Fruit fly (Drosophila melanogaster): ENCODE results near the gene CG44325.
A peak's percentile ranks its signal among the peaks of the same experiment; 100 is the strongest.

CG44325 gene

DNA sequence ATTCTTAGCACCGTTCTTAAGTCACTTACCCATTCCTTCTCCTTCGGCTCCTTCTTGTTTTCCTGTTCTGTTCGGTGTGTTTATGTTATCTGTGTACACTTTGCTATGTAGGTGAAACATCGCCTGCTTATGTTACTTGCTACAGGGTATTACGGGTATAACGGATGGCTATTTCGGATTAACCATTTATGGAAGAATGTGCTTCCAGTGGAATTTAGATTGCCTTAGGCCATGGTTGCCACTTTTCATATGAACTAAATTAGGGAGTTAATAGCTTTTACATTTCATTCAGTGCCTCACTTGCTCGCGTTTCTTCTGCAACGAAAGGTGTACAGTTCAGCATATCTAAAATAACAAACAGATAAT lies 29.9 kb downstream of the CG44325 start (continued):
- TF ChIP-seq D19B (GFP tag; optimal IDR thresholded peaks at IDR 0.05): peak; percentile 70
- no peak for TF ChIP-seq Max (GFP tag; optimal IDR thresholded peaks at IDR 0.05)
- TF ChIP-seq pnt (GFP tag; optimal IDR thresholded peaks at IDR 0.05): no peak
- TF ChIP-seq en (GFP tag; optimal IDR thresholded peaks at IDR 0.05): no peak
- no peak for TF ChIP-seq bab2 (GFP tag; optimal IDR thresholded peaks at IDR 0.05)
- TF ChIP-seq pum (GFP tag; optimal IDR thresholded peaks at IDR 0.05): no peak
- TF ChIP-seq CG4730 (GFP tag; IDR thresholded peaks at IDR 0.05): no peak
- no peak for TF ChIP-seq ATbp (GFP tag; optimal IDR thresholded peaks at IDR 0.05)
- no peak for TF ChIP-seq emc (GFP tag; optimal IDR thresholded peaks at IDR 0.05)
- TF ChIP-seq CG9817 (tag; optimal IDR thresholded peaks at IDR 0.05): no peak
- no peak for TF ChIP-seq sqz (GFP tag; optimal IDR thresholded peaks at IDR 0.05)
- TF ChIP-seq PHDP (tag; optimal IDR thresholded peaks at IDR 0.05): no peak
- no peak for TF ChIP-seq D (optimal IDR thresholded peaks at IDR 0.05)
- no peak for TF ChIP-seq D (GFP tag; optimal IDR thresholded peaks at IDR 0.05)
- no peak for TF ChIP-seq CG2875 (GFP tag; optimal IDR thresholded peaks at IDR 0.05)
- TF ChIP-seq Rx (GFP tag; IDR thresholded peaks at IDR 0.05): no peak
- TF ChIP-seq H2.0 (GFP tag; IDR thresholded peaks at IDR 0.05): no peak
- no peak for TF ChIP-seq tup (GFP tag; optimal IDR thresholded peaks at IDR 0.05)
- no peak for TF ChIP-seq ssp (GFP tag; IDR thresholded peaks at IDR 0.05)
- TF ChIP-seq CG11695 (GFP tag; IDR thresholded peaks at IDR 0.05): no peak
- TF ChIP-seq dimm (GFP tag; IDR thresholded peaks at IDR 0.05): no peak
- TF ChIP-seq psq (GFP tag; optimal IDR thresholded peaks at IDR 0.05): no peak
- TF ChIP-seq CG4424 (GFP tag; optimal IDR thresholded peaks at IDR 0.05): no peak
- TF ChIP-seq fu2 (GFP tag; optimal IDR thresholded peaks at IDR 0.05): no peak
- TF ChIP-seq sens-2 (GFP tag; IDR thresholded peaks at IDR 0.05): no peak
- TF ChIP-seq Gug (GFP tag; IDR thresholded peaks at IDR 0.05): no peak
- 0 out of 3 replicates have a peak, but pooled peaks have one; percentile 40 for TF ChIP-seq ken (GFP tag; IDR thresholded peaks at IDR 0.05)
- TF ChIP-seq Ravus (GFP tag; IDR thresholded peaks at IDR 0.05): no peak
- peak; percentile 70 for TF ChIP-seq CG1603 (tag; optimal IDR thresholded peaks at IDR 0.05)
- TF ChIP-seq CG11456 (GFP tag; IDR thresholded peaks at IDR 0.05): no peak
- TF ChIP-seq gfzf (GFP tag; optimal IDR thresholded peaks at IDR 0.05): no peak
- TF ChIP-seq grau (tag; optimal IDR thresholded peaks at IDR 0.05): peak; percentile 25
- no peak for TF ChIP-seq CG3163 (GFP tag; optimal IDR thresholded peaks at IDR 0.05)
- TF ChIP-seq HmgD (GFP tag; optimal IDR thresholded peaks at IDR 0.05): no peak
- no peak for TF ChIP-seq hkb (optimal IDR thresholded peaks at IDR 0.05)
- no peak for TF ChIP-seq hkb (GFP tag; IDR thresholded peaks at IDR 0.05)
- TF ChIP-seq CG11398 (GFP tag; optimal IDR thresholded peaks at IDR 0.05): no peak
- TF ChIP-seq gcm (GFP tag; optimal IDR thresholded peaks at IDR 0.05): no peak
- TF ChIP-seq CG17328 (GFP tag; IDR thresholded peaks at IDR 0.05): no peak
- no peak for TF ChIP-seq nerfin-1 (tag; optimal IDR thresholded peaks at IDR 0.05)
- TF ChIP-seq org-1 (GFP tag; optimal IDR thresholded peaks at IDR 0.05): no peak
- no peak for TF ChIP-seq CG14860 (GFP tag; IDR thresholded peaks at IDR 0.05; ENCODE audit: partially characterized antibody)
- TF ChIP-seq ranshi (GFP tag; IDR thresholded peaks at IDR 0.05): no peak
- no peak for TF ChIP-seq insv (GFP tag; optimal IDR thresholded peaks at IDR 0.05)
- TF ChIP-seq BEAF-32 (GFP tag; optimal IDR thresholded peaks at IDR 0.05): no peak
- no peak for TF ChIP-seq CG6765 (GFP tag; optimal IDR thresholded peaks at IDR 0.05)
- no peak for TF ChIP-seq Blimp-1 (GFP tag; optimal IDR thresholded peaks at IDR 0.05)
- peak; percentile 43 for TF ChIP-seq slp2 (GFP tag; optimal IDR thresholded peaks at IDR 0.05)
- TF ChIP-seq disco-r (GFP tag; optimal IDR thresholded peaks at IDR 0.05): no peak
- TF ChIP-seq HLHmδ (GFP tag; optimal IDR thresholded peaks at IDR 0.05): no peak
- TF ChIP-seq dpn (GFP tag; optimal IDR thresholded peaks at IDR 0.05): no peak
- TF ChIP-seq ro (GFP tag; IDR thresholded peaks at IDR 0.05): no peak
- TF ChIP-seq CG14441 (GFP tag; IDR thresholded peaks at IDR 0.05): no peak

Measured in whole organism, embryonic.